Fruit fly (Drosophila melanogaster): Measurements from ENCODE around the gene CG14408.

The CG14408 gene

dm6 chrX:14837983-14838382 is 6.2 kb upstream of the CG14408 start, which contains the start of gene Grx5:
Grx5 (minus strand) TSS chrX:14838198.
- TF ChIP-seq CG8478 (optimal IDR thresholded peaks at IDR 0.05) (no peak), zen2 (GFP tag; IDR thresholded peaks at IDR 0.05; ENCODE audit: partially characterized antibody) (peak; percentile 47; the same call in 1 of the 3 replicates), Opbp (GFP tag; IDR thresholded peaks at IDR 0.05; ENCODE audit: partially characterized antibody) (peak; percentile 61; the same call in 2 of the 3 replicates), Mad (GFP tag; optimal IDR thresholded peaks at IDR 0.05) (no peak), nmo (GFP tag; optimal IDR thresholded peaks at IDR 0.05) (no peak), CG13894 (tag; optimal IDR thresholded peaks at IDR 0.05) (no peak), CG13296 (GFP tag; optimal IDR thresholded peaks at IDR 0.05) (no peak), Blimp-1 (GFP tag; optimal IDR thresholded peaks at IDR 0.05) (no peak), CG10565 (GFP tag; optimal IDR thresholded peaks at IDR 0.05) (no peak), Hr51 (GFP tag; optimal IDR thresholded peaks at IDR 0.05) (no peak), CG6254 (GFP tag; optimal IDR thresholded peaks at IDR 0.05) (no peak), CG32772 (GFP tag; IDR thresholded peaks at IDR 0.05) (no peak), CG13287 (GFP tag; IDR thresholded peaks at IDR 0.05; ENCODE audit: partially characterized antibody) (peak; percentile 76), ase (GFP tag; IDR thresholded peaks at IDR 0.05) (no peak), Bgb (GFP tag; IDR thresholded peaks at IDR 0.05; ENCODE audit: partially characterized antibody) (peak; percentile 45), bsh (GFP tag; optimal IDR thresholded peaks at IDR 0.05) (no peak), trem (tag; optimal IDR thresholded peaks at IDR 0.05) (no peak), salm (tag; optimal IDR thresholded peaks at IDR 0.05) (no peak), CG2116 (GFP tag; optimal IDR thresholded peaks at IDR 0.05) (peak; percentile 4), lab (GFP tag; optimal IDR thresholded peaks at IDR 0.05) (no peak), bab2 (GFP tag; optimal IDR thresholded peaks at IDR 0.05) (no peak), Lpt (GFP tag; optimal IDR thresholded peaks at IDR 0.05) (no peak), CG17612 (GFP tag; IDR thresholded peaks at IDR 0.05) (no peak), CG7963 (GFP tag; IDR thresholded peaks at IDR 0.05; ENCODE audit: partially characterized antibody) (peak; percentile 48; the same call in 1 of the 3 replicates), CG2678 (tag; optimal IDR thresholded peaks at IDR 0.05) (no peak), vnd (GFP tag; IDR thresholded peaks at IDR 0.05; ENCODE audit: partially characterized antibody) (peak; percentile 57; the same call in 1 of the 3 replicates), Dll (GFP tag; IDR thresholded peaks at IDR 0.05; ENCODE audit: partially characterized antibody) (peak; percentile 75), E2f1 (GFP tag; IDR thresholded peaks at IDR 0.05) (no peak), croc (GFP tag; conservative IDR thresholded peaks at IDR 0.05) (no peak), grau (tag; optimal IDR thresholded peaks at IDR 0.05) (no peak), tin (GFP tag; optimal IDR thresholded peaks at IDR 0.05) (no peak), CG14860 (GFP tag; IDR thresholded peaks at IDR 0.05; ENCODE audit: partially characterized antibody) (peak; percentile 46; the same call in 1 of the 3 replicates), CG4360 (GFP tag; IDR thresholded peaks at IDR 0.05) (no peak), E2f2 (GFP tag; IDR thresholded peaks at IDR 0.05) (0 out of 2 replicates have a peak, but pooled peaks have one; percentile 11), row (GFP tag; IDR thresholded peaks at IDR 0.05) (no peak), stwl (tag; optimal IDR thresholded peaks at IDR 0.05) (peak; percentile 2), Awh (GFP tag; IDR thresholded peaks at IDR 0.05) (no peak), CkIIα-i1 (GFP tag; IDR thresholded peaks at IDR 0.05) (no peak), CG11504 (tag; optimal IDR thresholded peaks at IDR 0.05) (no peak), Rx (GFP tag; IDR thresholded peaks at IDR 0.05) (no peak), CG7357 (GFP tag; IDR thresholded peaks at IDR 0.05) (no peak), ewg (GFP tag; optimal IDR thresholded peaks at IDR 0.05) (no peak), CG6175 (GFP tag; IDR thresholded peaks at IDR 0.05) (no peak), hb (GFP tag; IDR thresholded peaks at IDR 0.05; ENCODE audit: partially characterized antibody) (no peak), Max (GFP tag; optimal IDR thresholded peaks at IDR 0.05) (no peak), hbn (GFP tag; IDR thresholded peaks at IDR 0.05; ENCODE audit: partially characterized antibody) (peak; percentile 61), D19A (tag; optimal IDR thresholded peaks at IDR 0.05) (no peak), CG10654 (GFP tag; optimal IDR thresholded peaks at IDR 0.05) (no peak), CG11723 (GFP tag; optimal IDR thresholded peaks at IDR 0.05) (no peak), chinmo (GFP tag; IDR thresholded peaks at IDR 0.05; ENCODE audit: partially characterized antibody) (no peak)

Data from whole organism, embryonic.